Fruit fly (Drosophila melanogaster) whole organism, prepupa: ENCODE results near the gene CG12620.

Source experiments
- CG10631 ChIP-seq: fragments of 200-800 bp; sonication (Bioruptor generic); optimal IDR thresholded peaks from 2 replicates; lab custom pipeline; 2016; ENCODE audit warnings: missing biosample characterization, missing genetic modification characterization
- CG15336 ChIP-seq: fragments of 200-800 bp; sonication (Bioruptor generic); IDR thresholded peaks from 2 replicates; pipeline ENCODE4 v1.3.6; 2022; ENCODE audit warnings: missing biosample characterization, missing genetic modification characterization
- CG1621 ChIP-seq: fragments of 200-800 bp; sonication (Bioruptor generic); optimal IDR thresholded peaks from 3 replicates; lab custom pipeline; 2018; ENCODE audit warnings: missing biosample characterization, mild to moderate bottlenecking, missing genetic modification characterization
- CG6276 ChIP-seq: fragments of 200-800 bp; sonication (Bioruptor generic); optimal IDR thresholded peaks from 2 replicates; lab custom pipeline; 2017; ENCODE audit warnings: missing biosample characterization, mild to moderate bottlenecking, missing genetic modification characterization
- CG8632 ChIP-seq: fragments of 200-800 bp; sonication (Bioruptor generic); optimal IDR thresholded peaks from 3 replicates; lab custom pipeline; 2016; ENCODE audit warnings: missing biosample characterization, missing genetic modification characterization
- Eip93F ChIP-seq: fragments of 200-800 bp; sonication (Bioruptor generic); optimal IDR thresholded peaks from 2 replicates; lab custom pipeline; 2016; ENCODE audit warnings: missing biosample characterization, mild to moderate bottlenecking, missing genetic modification characterization
- Hr39 ChIP-seq: fragments of 200-800 bp; sonication (Bioruptor generic); optimal IDR thresholded peaks from 2 replicates; lab custom pipeline; 2016; ENCODE audit warnings: missing biosample characterization, missing genetic modification characterization
- Hr4 ChIP-seq: fragments of 200-800 bp; sonication (Bioruptor generic); optimal IDR thresholded peaks from 3 replicates; lab custom pipeline; 2016; ENCODE audit warnings: missing biosample characterization, missing genetic modification characterization
- esn ChIP-seq: fragments of 200-800 bp; sonication (Bioruptor generic); optimal IDR thresholded peaks from 2 replicates; lab custom pipeline; 2016; ENCODE audit warnings: missing biosample characterization, mild to moderate bottlenecking, missing genetic modification characterization, moderate library complexity
- fd85E ChIP-seq: fragments of 200-800 bp; sonication (Bioruptor generic); optimal IDR thresholded peaks from 3 replicates; lab custom pipeline; 2016; ENCODE audit warnings: missing biosample characterization, missing genetic modification characterization
- svp ChIP-seq: fragments of 200-800 bp; sonication (Bioruptor generic); peaks from one replicate; lab custom pipeline; 2016; ENCODE audit warnings: missing biosample characterization, missing genetic modification characterization
- topi ChIP-seq: fragments of 200-800 bp; sonication (Bioruptor generic); optimal IDR thresholded peaks from 3 replicates; lab custom pipeline; 2016; ENCODE audit warnings: missing biosample characterization, missing genetic modification characterization
- vri ChIP-seq: fragments of 200-800 bp; sonication (Bioruptor generic); optimal IDR thresholded peaks from 3 replicates; lab custom pipeline; 2016; ENCODE audit warnings: missing biosample characterization, mild to moderate bottlenecking, missing genetic modification characterization

Gene CG12620

DNA sequence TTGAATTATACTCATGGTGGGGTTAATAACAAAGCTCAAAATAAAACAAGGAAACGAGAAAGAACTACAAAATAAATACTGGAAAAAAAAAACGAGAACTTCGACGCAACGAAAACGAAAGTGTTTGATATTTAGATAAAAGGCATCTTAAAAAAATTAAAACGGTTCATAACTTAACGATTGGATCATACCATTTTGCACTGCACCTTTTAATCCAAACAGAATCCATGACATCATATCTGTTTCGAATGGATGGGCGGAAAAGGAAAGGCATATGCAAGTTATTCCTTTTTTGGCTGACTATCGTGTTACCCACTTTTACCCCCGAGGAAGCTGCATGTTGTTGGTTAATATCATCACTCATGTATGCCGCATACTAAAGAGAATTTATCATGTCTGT, 38.4 kb downstream of the CG12620 start, which contains the start of gene CG31784:
CG31784 (minus strand) TSS at position 101 of the 400 bp plus-strand sequence.
- TF ChIP-seq Eip93F (GFP tag; lab: Kevin White, UChicago), result no peak
- no peak for TF ChIP-seq topi (GFP tag; lab: Kevin White, UChicago)
- no peak for TF ChIP-seq CG10631 (GFP tag; lab: Kevin White, UChicago)
- no peak for TF ChIP-seq CG8632 (GFP tag; lab: Kevin White, UChicago)
- TF ChIP-seq fd85E, result no peak
- TF ChIP-seq CG15336, result no peak
- TF ChIP-seq CG1621, result no peak
- no peak for TF ChIP-seq Hr4 (GFP tag; lab: Kevin White, UChicago)
- no peak for TF ChIP-seq esn (GFP tag; lab: Kevin White, UChicago)

DNA sequence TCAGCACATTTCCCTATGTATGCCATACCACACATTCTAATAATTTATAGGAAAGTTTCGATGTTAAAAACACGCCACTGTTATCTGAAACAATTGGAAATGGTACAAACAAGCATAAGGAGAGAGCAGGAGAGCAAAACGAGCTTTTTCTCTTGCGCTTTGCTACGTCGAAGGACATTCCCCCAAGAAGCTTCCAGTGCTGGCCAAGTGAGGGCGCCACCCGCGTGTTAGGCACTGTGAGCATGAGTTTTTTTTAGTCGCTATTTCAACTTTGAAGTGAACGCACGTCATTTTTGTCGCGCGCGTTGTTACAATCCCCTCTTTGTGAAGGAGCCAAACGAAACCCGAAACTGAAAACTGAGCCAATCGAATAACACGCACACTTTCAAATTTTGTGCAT, 43.4 kb downstream of the CG12620 start, which contains the start of the genes CG34106 and beat-IIIa:
CG34106 (plus strand) TSS at position 230 of the 400 bp plus-strand sequence.
beat-IIIa (plus strand) TSS at position 230 of the 400 bp plus-strand sequence.
- TF ChIP-seq Hr39 (GFP tag; lab: Kevin White, UChicago) (no peak), CG6276 (GFP tag; lab: Kevin White, UChicago) (peak; percentile 64), vri (no peak), svp (GFP tag; lab: Kevin White, UChicago) (peak; percentile 38)
